Fruit fly (Drosophila melanogaster): ENCODE results near the gene D1.

Gene D1

dm6 chr3R:9240554-9240953 is at the start of gene D1:
TSS of gene D1 (minus strand) at chr3R:9240654.
- TF ChIP-seq CG8159 (tag; optimal IDR thresholded peaks at IDR 0.05) = no peak
- TF ChIP-seq CG9948 (tag; optimal IDR thresholded peaks at IDR 0.05) = no peak
- no peak for TF ChIP-seq fd96Ca (GFP tag; IDR thresholded peaks at IDR 0.05)
- no peak for TF ChIP-seq EcR (GFP tag; optimal IDR thresholded peaks at IDR 0.05)

dm6 chr3R:9287710-9288109 is 47.3 kb upstream of the D1 start:
- TF ChIP-seq CG32121 (GFP tag; IDR thresholded peaks at IDR 0.05) (no peak), EcR (GFP tag; optimal IDR thresholded peaks at IDR 0.05) (no peak), fd96Ca (GFP tag; IDR thresholded peaks at IDR 0.05) (no peak), Pif1A (GFP tag; optimal IDR thresholded peaks at IDR 0.05) (no peak), gl (tag; optimal IDR thresholded peaks at IDR 0.05) (no peak), CG14655 (GFP tag; optimal IDR thresholded peaks at IDR 0.05) (no peak), CG8301 (tag; optimal IDR thresholded peaks at IDR 0.05) (no peak), CG8159 (tag; optimal IDR thresholded peaks at IDR 0.05) (no peak), Pif1B (GFP tag; optimal IDR thresholded peaks at IDR 0.05) (no peak), Ets98B (GFP tag; IDR thresholded peaks at IDR 0.05) (no peak), CG34367 (tag; optimal IDR thresholded peaks at IDR 0.05) (no peak), D1 (tag; optimal IDR thresholded peaks at IDR 0.05) (no peak), Snoo (tag; optimal IDR thresholded peaks at IDR 0.05) (no peak), CG10348 (GFP tag; IDR thresholded peaks at IDR 0.05) (no peak), rn (GFP tag; IDR thresholded peaks at IDR 0.05) (no peak)

dm6 chr3R:9266765-9267164 is 26.3 kb upstream of the D1 start, which contains the start of the genes TrpRS and Vps16A:
TSS of gene TrpRS (minus strand) at chr3R:9266904.
TSS of gene Vps16A (plus strand) at chr3R:9267019.
- TF ChIP-seq CG32121 (GFP tag; IDR thresholded peaks at IDR 0.05) = no peak
- no peak for TF ChIP-seq gl (tag; optimal IDR thresholded peaks at IDR 0.05)
- no peak for TF ChIP-seq CG17806 (tag; optimal IDR thresholded peaks at IDR 0.05)
- TF ChIP-seq Pif1B (GFP tag; optimal IDR thresholded peaks at IDR 0.05) = no peak
- TF ChIP-seq EcR (GFP tag; optimal IDR thresholded peaks at IDR 0.05) = no peak
- TF ChIP-seq rn (GFP tag; IDR thresholded peaks at IDR 0.05) = no peak
- TF ChIP-seq D1 (tag; optimal IDR thresholded peaks at IDR 0.05) = no peak
- TF ChIP-seq Ets98B (GFP tag; IDR thresholded peaks at IDR 0.05) = no peak
- TF ChIP-seq CG8301 (tag; optimal IDR thresholded peaks at IDR 0.05) = no peak
- no peak for TF ChIP-seq CG4496 (GFP tag; IDR thresholded peaks at IDR 0.05)
- TF ChIP-seq fd96Ca (GFP tag; IDR thresholded peaks at IDR 0.05) = no peak
- TF ChIP-seq Pif1A (GFP tag; optimal IDR thresholded peaks at IDR 0.05) = no peak
- no peak for TF ChIP-seq CG34367 (tag; optimal IDR thresholded peaks at IDR 0.05)
- no peak for TF ChIP-seq CG10348 (GFP tag; IDR thresholded peaks at IDR 0.05)
- TF ChIP-seq CG13204 (GFP tag; optimal IDR thresholded peaks at IDR 0.05) = no peak
- TF ChIP-seq Snoo (tag; optimal IDR thresholded peaks at IDR 0.05) = no peak
- no peak for TF ChIP-seq CG14655 (GFP tag; optimal IDR thresholded peaks at IDR 0.05)
- TF ChIP-seq CG9948 (tag; optimal IDR thresholded peaks at IDR 0.05) = no peak

dm6 chr3R:9264042-9264441 is 23.6 kb upstream of the D1 start, which contains the start of gene sage:
TSS of gene sage (minus strand) at chr3R:9264142.
- TF ChIP-seq CG8301 (tag; optimal IDR thresholded peaks at IDR 0.05) = no peak
- no peak for TF ChIP-seq rn (GFP tag; IDR thresholded peaks at IDR 0.05)
- no peak for TF ChIP-seq CG32121 (GFP tag; IDR thresholded peaks at IDR 0.05)
- no peak for TF ChIP-seq CG4496 (GFP tag; IDR thresholded peaks at IDR 0.05)
- no peak for TF ChIP-seq CG13204 (GFP tag; optimal IDR thresholded peaks at IDR 0.05)
- TF ChIP-seq CG8159 (tag; optimal IDR thresholded peaks at IDR 0.05) = no peak
- no peak for TF ChIP-seq Pif1B (GFP tag; optimal IDR thresholded peaks at IDR 0.05)
- no peak for TF ChIP-seq CG14655 (GFP tag; optimal IDR thresholded peaks at IDR 0.05)
- TF ChIP-seq CG10348 (GFP tag; IDR thresholded peaks at IDR 0.05) = no peak
- no peak for TF ChIP-seq Snoo (tag; optimal IDR thresholded peaks at IDR 0.05)
- TF ChIP-seq EcR (GFP tag; optimal IDR thresholded peaks at IDR 0.05) = no peak
- TF ChIP-seq CG9948 (tag; optimal IDR thresholded peaks at IDR 0.05) = no peak
- TF ChIP-seq gl (tag; optimal IDR thresholded peaks at IDR 0.05) = no peak
- TF ChIP-seq fd96Ca (GFP tag; IDR thresholded peaks at IDR 0.05) = no peak
- no peak for TF ChIP-seq CG34367 (tag; optimal IDR thresholded peaks at IDR 0.05)
- TF ChIP-seq Ets98B (GFP tag; IDR thresholded peaks at IDR 0.05) = no peak
- TF ChIP-seq CG17806 (tag; optimal IDR thresholded peaks at IDR 0.05) = no peak
- no peak for TF ChIP-seq D1 (tag; optimal IDR thresholded peaks at IDR 0.05)

- no peak for TF ChIP-seq fd96Ca (GFP tag; IDR thresholded peaks at IDR 0.05)
- TF ChIP-seq CG17806 (tag; optimal IDR thresholded peaks at IDR 0.05) = peak; percentile 37
- peak; percentile 60; the same call in 1 of the 2 replicates for TF ChIP-seq Ets98B (GFP tag; IDR thresholded peaks at IDR 0.05)
- peak; percentile 12 for TF ChIP-seq Snoo (tag; optimal IDR thresholded peaks at IDR 0.05)
- peak; percentile 49; the same call in 1 of the 3 replicates for TF ChIP-seq CG4496 (GFP tag; IDR thresholded peaks at IDR 0.05)
These were observed 20.0 kb upstream of the D1 start, which contains the start of gene ATP6AP2 for dm6 chr3R:9260421-9260973. TSS of gene ATP6AP2 (plus strand) at chr3R:9260638.

- TF ChIP-seq CG14655 (GFP tag; optimal IDR thresholded peaks at IDR 0.05) (no peak), CG17806 (tag; optimal IDR thresholded peaks at IDR 0.05) (no peak), CG8159 (tag; optimal IDR thresholded peaks at IDR 0.05) (no peak), rn (GFP tag; IDR thresholded peaks at IDR 0.05) (no peak), gl (tag; optimal IDR thresholded peaks at IDR 0.05) (no peak), CG12605 (GFP tag; IDR thresholded peaks at IDR 0.05) (no peak)
These were observed 18.1 kb upstream of the D1 start, which contains the start of the genes Ibf2 and Ibf1 for dm6 chr3R:9258252-9259225. TSS of gene Ibf2 (minus strand) at chr3R:9258501. TSS of gene Ibf1 (plus strand) at chr3R:9258964.
